Worm (Caenorhabditis elegans) whole organism, young adult: ENCODE data around the gene F46F5.14.

Experiments used
- B0261.1 ChIP-seq: sonication (generic microtip); optimal IDR thresholded peaks from 2 replicates; lab custom pipeline; 2016; ENCODE audit warnings: mild to moderate bottlenecking, missing genetic modification characterization, moderate library complexity, missing compliant biosample characterization
- F39B2.1 ChIP-seq: fragments of 200-800 bp; sonication (Bioruptor generic); IDR thresholded peaks from 2 replicates; pipeline ENCODE4 v1.3.6; 2022; ENCODE audit warnings: missing genetic modification reagents, missing genetic modification characterization, missing compliant biosample characterization
- ama-1 ChIP-seq, 3 experiments: fragments of 150-350 bp in 1 of 3; sonication (generic microtip) in 2 of 3; optimal IDR thresholded peaks; 2 replicates each; lab custom pipeline; 2014 to 2018; ENCODE audit warnings: missing biosample characterization in 2 of 3, missing genetic modification characterization in 2 of 3, missing genetic modification reagents in 2 of 3
- dpl-1 ChIP-seq: fragments of 150-350 bp; optimal IDR thresholded peaks from 2 replicates; lab custom pipeline; 2014; ENCODE audit warnings: missing biosample characterization, missing genetic modification reagents, missing genetic modification characterization
- efl-1 ChIP-seq: fragments of 150-350 bp; optimal IDR thresholded peaks from 2 replicates; lab custom pipeline; 2014; ENCODE audit warnings: missing biosample characterization, missing genetic modification reagents, missing genetic modification characterization

ce11 chrII:770253-770652, 29.5 kb upstream of the F46F5.14 start, which contains the start of gene C08G5.6:
- TF ChIP-seq B0261.1 (tag; lab: Kevin White, UChicago) (no peak), ama-1 (optimal IDR thresholded peaks at IDR 0.05; lab: Kevin White, UChicago) (no peak), ama-1 (GFP tag; optimal IDR thresholded peaks at IDR 0.05; lab: Kevin White, UChicago) (no peak), dpl-1 (GFP tag; lab: Kevin White, UChicago) (no peak), efl-1 (no peak), F39B2.1 (no peak)
